Fruit fly (Drosophila melanogaster): ENCODE measurements around the gene Cpr67B.

Cpr67B gene

DNA sequence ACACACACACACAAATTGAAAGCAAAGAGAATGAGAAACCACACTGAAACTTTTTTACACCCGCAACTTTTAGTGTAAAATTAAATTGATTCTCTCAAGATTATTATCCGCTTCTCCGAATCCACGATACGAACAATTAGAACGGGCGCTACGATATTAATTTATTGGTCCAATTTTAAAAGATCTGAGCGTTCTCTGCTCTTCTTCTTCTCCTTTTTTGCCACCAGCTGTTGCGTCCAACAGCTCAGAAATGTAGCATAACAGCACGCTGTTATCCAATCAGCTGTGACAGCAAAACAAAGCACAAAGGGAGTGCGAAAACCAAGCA is 45.9 kb upstream of the Cpr67B start, which contains the start of the genes UGP and Svip (continued):
- TF ChIP-seq Bdp1 (GFP tag; optimal IDR thresholded peaks at IDR 0.05) (no peak), BEAF-32 (GFP tag; optimal IDR thresholded peaks at IDR 0.05) (peak; percentile 15), Dll (GFP tag; IDR thresholded peaks at IDR 0.05; ENCODE audit: partially characterized antibody) (peak; percentile 28; the same call in 1 of the 4 replicates), CG17568 (GFP tag; optimal IDR thresholded peaks at IDR 0.05) (peak; percentile 25), run (tag; optimal IDR thresholded peaks at IDR 0.05) (no peak), cad (GFP tag; optimal IDR thresholded peaks at IDR 0.05) (no peak), scrt (GFP tag; optimal IDR thresholded peaks at IDR 0.05) (peak; percentile 52), ci (GFP tag; IDR thresholded peaks at IDR 0.05) (0 out of 3 replicates have a peak, but pooled peaks have one; percentile 26), crp (GFP tag; optimal IDR thresholded peaks at IDR 0.05) (peak; percentile 77 to 95), hbn (GFP tag; IDR thresholded peaks at IDR 0.05; ENCODE audit: partially characterized antibody) (peak; percentile 25; the same call in 1 of the 2 replicates), onecut (GFP tag; IDR thresholded peaks at IDR 0.05) (no peak), sna (GFP tag; IDR thresholded peaks at IDR 0.05; ENCODE audit: partially characterized antibody) (0 out of 2 replicates have a peak, but pooled peaks have one; percentile 20), NFAT (GFP tag; IDR thresholded peaks at IDR 0.05) (no peak), CG17186 (GFP tag; optimal IDR thresholded peaks at IDR 0.05) (peak; percentile 99), CG12659 (GFP tag; optimal IDR thresholded peaks at IDR 0.05) (peak; percentile 17), CrebB (tag; optimal IDR thresholded peaks at IDR 0.05) (no peak), CG15269 (tag; optimal IDR thresholded peaks at IDR 0.05) (no peak), Mrtf (GFP tag; IDR thresholded peaks at IDR 0.05) (no peak), ATbp (GFP tag; optimal IDR thresholded peaks at IDR 0.05) (no peak), CG11695 (GFP tag; IDR thresholded peaks at IDR 0.05) (0 out of 3 replicates have a peak, but pooled peaks have one; percentile 21), stwl (tag; optimal IDR thresholded peaks at IDR 0.05) (peak; percentile 16), CG8924 (tag; optimal IDR thresholded peaks at IDR 0.05) (peak; percentile 44), CG13894 (tag; optimal IDR thresholded peaks at IDR 0.05) (no peak), row (GFP tag; IDR thresholded peaks at IDR 0.05) (peak; percentile 37; the same call in 2 of the 3 replicates), Poxn (GFP tag; IDR thresholded peaks at IDR 0.05) (no peak), CG17912 (GFP tag; optimal IDR thresholded peaks at IDR 0.05) (no peak), Dp (GFP tag; optimal IDR thresholded peaks at IDR 0.05) (peak; percentile 21), gsb-n (tag; optimal IDR thresholded peaks at IDR 0.05) (peak; percentile 45), sug (tag; optimal IDR thresholded peaks at IDR 0.05) (peak; percentile 3), Atf6 (GFP tag; IDR thresholded peaks at IDR 0.05) (0 out of 2 replicates have a peak, but pooled peaks have one; percentile 8), psq (GFP tag; optimal IDR thresholded peaks at IDR 0.05) (peak; percentile 25), Hr51 (GFP tag; optimal IDR thresholded peaks at IDR 0.05) (peak in 1 of 2 experiments; percentile 9), CG15479 (GFP tag; optimal IDR thresholded peaks at IDR 0.05) (no peak), CG8290 (GFP tag; optimal IDR thresholded peaks at IDR 0.05) (no peak), CG8290 (tag; optimal IDR thresholded peaks at IDR 0.05) (peak in 1 of 2 experiments; percentile 21), CG13287 (GFP tag; IDR thresholded peaks at IDR 0.05; ENCODE audit: partially characterized antibody) (peak; percentile 29), sob (GFP tag; IDR thresholded peaks at IDR 0.05) (no peak), insv (GFP tag; optimal IDR thresholded peaks at IDR 0.05) (peak in 1 of 2 experiments; percentile 85), CG34422 (GFP tag; IDR thresholded peaks at IDR 0.05) (peak; percentile 48; the same call in 1 of the 3 replicates), CG17385 (GFP tag; optimal IDR thresholded peaks at IDR 0.05) (peak; percentile 97), CG6813 (GFP tag; optimal IDR thresholded peaks at IDR 0.05) (no peak), CG10209 (GFP tag; optimal IDR thresholded peaks at IDR 0.05) (no peak), unpg (GFP tag; optimal IDR thresholded peaks at IDR 0.05) (no peak), CG3838 (GFP tag; optimal IDR thresholded peaks at IDR 0.05) (no peak), CG15514 (GFP tag; optimal IDR thresholded peaks at IDR 0.05) (peak; percentile 39), CG15601 (tag; optimal IDR thresholded peaks at IDR 0.05) (peak; percentile 29), chm (GFP tag; IDR thresholded peaks at IDR 0.05) (no peak), CG1647 (GFP tag; optimal IDR thresholded peaks at IDR 0.05) (no peak), CG12299 (tag; optimal IDR thresholded peaks at IDR 0.05) (peak; percentile 7)
